Fruit fly (Drosophila melanogaster): ENCODE measurements around the gene Edem2.
A peak's percentile ranks its signal among the peaks of the same experiment; 100 is the strongest.

Gene Edem2

DNA sequence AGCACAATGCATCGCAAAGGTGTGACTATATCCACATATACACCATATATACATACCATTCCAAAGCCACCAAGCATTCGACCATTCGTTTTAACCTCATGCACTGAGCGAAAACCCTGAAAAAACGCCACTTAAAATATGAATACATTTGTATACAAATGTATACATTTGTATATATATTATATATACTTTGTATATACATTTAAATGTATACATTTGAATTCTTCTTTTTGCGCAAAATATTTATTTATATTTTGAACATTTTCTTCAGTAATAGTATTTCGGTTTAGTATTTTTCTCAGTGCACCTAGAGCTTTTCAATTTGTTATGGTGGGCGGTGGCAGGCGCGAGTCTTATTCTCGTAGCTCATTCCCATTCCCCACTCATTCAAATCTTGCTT, 35.7 kb upstream of the Edem2 start (continued):
- TF ChIP-seq dati (GFP tag; IDR thresholded peaks at IDR 0.05) = no peak
- TF ChIP-seq Hmr (GFP tag; optimal IDR thresholded peaks at IDR 0.05) = peak; percentile 2
- no peak for TF ChIP-seq gsb-n (tag; optimal IDR thresholded peaks at IDR 0.05)
- TF ChIP-seq CG2116 (GFP tag; optimal IDR thresholded peaks at IDR 0.05) = no peak
- TF ChIP-seq CG7745 (tag; optimal IDR thresholded peaks at IDR 0.05) = no peak
- no peak for TF ChIP-seq CG4424 (GFP tag; optimal IDR thresholded peaks at IDR 0.05)
- peak; percentile 51 for TF ChIP-seq lab (GFP tag; optimal IDR thresholded peaks at IDR 0.05)
- peak in 1 of 2 experiments; percentile 41 for TF ChIP-seq Hr51 (GFP tag; optimal IDR thresholded peaks at IDR 0.05)
- TF ChIP-seq lov (optimal IDR thresholded peaks at IDR 0.05) = no peak
- TF ChIP-seq lov (GFP tag; IDR thresholded peaks at IDR 0.05) = no peak
- TF ChIP-seq CG10209 (GFP tag; optimal IDR thresholded peaks at IDR 0.05) = peak; percentile 3
- TF ChIP-seq GATAe (GFP tag; conservative IDR thresholded peaks at IDR 0.05) = no peak
- TF ChIP-seq CG31365 (tag; optimal IDR thresholded peaks at IDR 0.05) = no peak
- TF ChIP-seq gro (GFP tag; optimal IDR thresholded peaks at IDR 0.05) = no peak
- TF ChIP-seq CG7839 (tag; optimal IDR thresholded peaks at IDR 0.05) = peak; percentile 46
- no peak for TF ChIP-seq CG4854 (GFP tag; optimal IDR thresholded peaks at IDR 0.05)
- no peak for TF ChIP-seq CHES-1-like (GFP tag; optimal IDR thresholded peaks at IDR 0.05)
- peak; percentile 7 for TF ChIP-seq CG17385 (GFP tag; optimal IDR thresholded peaks at IDR 0.05)
- TF ChIP-seq Gug (GFP tag; IDR thresholded peaks at IDR 0.05) = no peak
- no peak for TF ChIP-seq CG5245 (GFP tag; optimal IDR thresholded peaks at IDR 0.05)
- TF ChIP-seq zen (tag; optimal IDR thresholded peaks at IDR 0.05) = no peak
- no peak for TF ChIP-seq CG18764 (GFP tag; optimal IDR thresholded peaks at IDR 0.05)
- peak; percentile 3 for TF ChIP-seq fd96Cb (tag; optimal IDR thresholded peaks at IDR 0.05)
- TF ChIP-seq CoRest (tag; optimal IDR thresholded peaks at IDR 0.05) = peak; percentile 24
- TF ChIP-seq CG12659 (GFP tag; optimal IDR thresholded peaks at IDR 0.05) = peak; percentile 12

DNA sequence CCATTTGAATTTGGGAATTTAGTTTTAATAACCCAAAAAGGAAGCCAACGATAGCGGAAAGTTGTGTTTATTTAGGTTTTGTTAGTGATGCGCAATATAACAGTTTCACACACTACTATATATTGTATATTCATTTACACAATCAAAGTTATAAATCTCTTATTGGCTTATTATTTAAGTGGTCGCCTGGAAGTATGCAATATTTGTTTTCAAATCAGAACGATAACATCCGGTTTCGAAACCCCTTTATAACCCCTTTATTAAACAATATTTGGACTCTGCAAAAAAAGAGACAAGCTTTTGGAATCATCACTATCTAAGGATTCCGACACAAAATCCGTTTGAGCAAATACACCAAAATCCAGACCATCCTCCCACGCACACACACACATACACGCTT, 34.1 kb upstream of the Edem2 start:
- TF ChIP-seq CG2116 (GFP tag; optimal IDR thresholded peaks at IDR 0.05) (peak; percentile 14), CG11085 (GFP tag; IDR thresholded peaks at IDR 0.05) (no peak), Opbp (GFP tag; IDR thresholded peaks at IDR 0.05; ENCODE audit: partially characterized antibody) (no peak), nau (GFP tag; optimal IDR thresholded peaks at IDR 0.05) (peak; percentile 34), Fer3 (tag; optimal IDR thresholded peaks at IDR 0.05) (peak; percentile 39), exex (tag; optimal IDR thresholded peaks at IDR 0.05) (no peak), CG15514 (GFP tag; optimal IDR thresholded peaks at IDR 0.05) (peak; percentile 22), dpn (GFP tag; optimal IDR thresholded peaks at IDR 0.05) (no peak), HHEX (GFP tag; optimal IDR thresholded peaks at IDR 0.05) (peak; percentile 51), tna (GFP tag; IDR thresholded peaks at IDR 0.05; ENCODE audit: partially characterized antibody) (no peak), CG6765 (GFP tag; optimal IDR thresholded peaks at IDR 0.05) (peak; percentile 51), E2f1 (GFP tag; IDR thresholded peaks at IDR 0.05) (no peak), CG6813 (GFP tag; optimal IDR thresholded peaks at IDR 0.05) (peak; percentile 36), stwl (tag; optimal IDR thresholded peaks at IDR 0.05) (peak; percentile 26), Oaz (GFP tag; IDR thresholded peaks at IDR 0.05) (no peak), NfI (GFP tag; optimal IDR thresholded peaks at IDR 0.05) (peak; percentile 7), sisA (GFP tag; IDR thresholded peaks at IDR 0.05) (no peak), Hr78 (GFP tag; optimal IDR thresholded peaks at IDR 0.05) (no peak), D19A (tag; optimal IDR thresholded peaks at IDR 0.05) (no peak), danr (GFP tag; IDR thresholded peaks at IDR 0.05) (no peak), CG3726 (GFP tag; IDR thresholded peaks at IDR 0.05) (no peak), CG16863 (GFP tag; optimal IDR thresholded peaks at IDR 0.05) (no peak), BtbVII (GFP tag; optimal IDR thresholded peaks at IDR 0.05) (peak; percentile 48), repo (GFP tag; optimal IDR thresholded peaks at IDR 0.05) (no peak), CG8765 (GFP tag; IDR thresholded peaks at IDR 0.05) (no peak), chn (GFP tag; optimal IDR thresholded peaks at IDR 0.05) (no peak), CG12219 (GFP tag; optimal IDR thresholded peaks at IDR 0.05) (peak; percentile 8)
